Fruit fly (Drosophila melanogaster) whole organism, embryonic: ENCODE results near the gene spz3.

Experiments used
- Ada2b ChIP-seq: fragments of 200-800 bp; sonication (Bioruptor generic); IDR thresholded peaks from 2 replicates; pipeline ENCODE4 v1.3.6; 2022; ENCODE audit warnings: missing biosample characterization, missing genetic modification characterization
- C15 ChIP-seq: fragments of 200-800 bp; sonication (Bioruptor generic); IDR thresholded peaks from 3 replicates; pipeline ENCODE4 v1.3.6; 2022; ENCODE audit warnings: missing biosample characterization, missing genetic modification characterization
- CG10321 ChIP-seq: fragments of 200-800 bp; sonication (Bioruptor generic); IDR thresholded peaks from 2 replicates; pipeline ENCODE4 v1.3.6; 2022; ENCODE audit warnings: missing biosample characterization, missing genetic modification characterization
- CG10366 ChIP-seq: fragments of 200-800 bp; sonication (Bioruptor generic); IDR thresholded peaks from 2 replicates; pipeline ENCODE4 v1.3.6; 2022; ENCODE audit warnings: missing biosample characterization, missing genetic modification characterization
- CG10959 ChIP-seq: fragments of 200-800 bp; sonication (Bioruptor generic); IDR thresholded peaks from 2 replicates; pipeline ENCODE4 v1.3.6; 2022; ENCODE audit warnings: missing biosample characterization, missing genetic modification characterization
- CG11247 ChIP-seq: fragments of 200-800 bp; sonication (Bioruptor generic); IDR thresholded peaks from 2 replicates; pipeline ENCODE4 v1.3.6; 2022; ENCODE audit warnings: missing biosample characterization, missing genetic modification characterization
- CG11695 ChIP-seq: fragments of 200-800 bp; sonication (Bioruptor generic); IDR thresholded peaks from 3 replicates; pipeline ENCODE4 v1.3.6; 2022; ENCODE audit warnings: missing biosample characterization, missing genetic modification characterization
- CG12391 ChIP-seq: fragments of 200-800 bp; sonication (Bioruptor generic); optimal IDR thresholded peaks from 3 replicates; lab custom pipeline; 2018; ENCODE audit warnings: missing biosample characterization, mild to moderate bottlenecking, missing genetic modification characterization, moderate library complexity
- CG13624 ChIP-seq: fragments of 200-800 bp; sonication (Bioruptor generic); optimal IDR thresholded peaks from 2 replicates; lab custom pipeline; 2016; ENCODE audit warnings: missing biosample characterization, missing genetic modification characterization
- CG13775 ChIP-seq: fragments of 200-800 bp; sonication (Bioruptor generic); optimal IDR thresholded peaks from 3 replicates; lab custom pipeline; 2017; ENCODE audit warnings: missing biosample characterization, mild to moderate bottlenecking, missing genetic modification characterization
- CG16815 ChIP-seq: fragments of 200-800 bp; sonication (Bioruptor generic); optimal IDR thresholded peaks from 3 replicates; lab custom pipeline; 2017; ENCODE audit warnings: missing biosample characterization, mild to moderate bottlenecking, missing genetic modification characterization
- CG30403 ChIP-seq: fragments of 200-800 bp; sonication (Bioruptor generic); optimal IDR thresholded peaks from 3 replicates; lab custom pipeline; 2016; ENCODE audit warnings: missing biosample characterization, missing genetic modification characterization
- CG31365 ChIP-seq: fragments of 200-800 bp; sonication (Bioruptor generic); optimal IDR thresholded peaks from 2 replicates; lab custom pipeline; 2018; ENCODE audit warnings: missing biosample characterization, mild to moderate bottlenecking, missing genetic modification characterization
- CG31441 ChIP-seq: fragments of 200-800 bp; sonication (Bioruptor generic); IDR thresholded peaks from 2 replicates; pipeline ENCODE4 v1.3.6; 2022; ENCODE audit warnings: missing biosample characterization, missing genetic modification characterization
- CG32532 ChIP-seq: fragments of 200-800 bp; sonication (Bioruptor generic); IDR thresholded peaks from 2 replicates; pipeline ENCODE4 v1.3.6; 2022; ENCODE audit warnings: missing biosample characterization, missing genetic modification characterization
- CG32772 ChIP-seq: fragments of 200-800 bp; sonication (Bioruptor generic); IDR thresholded peaks from 2 replicates; pipeline ENCODE4 v1.3.6; 2022; ENCODE audit warnings: missing biosample characterization, missing genetic modification characterization
- CG4424 ChIP-seq: fragments of 200-800 bp; sonication (Bioruptor generic); optimal IDR thresholded peaks from 3 replicates; lab custom pipeline; 2016; ENCODE audit warnings: missing biosample characterization, missing genetic modification characterization
- CG5180 ChIP-seq: fragments of 200-800 bp; sonication (Bioruptor generic); optimal IDR thresholded peaks from 3 replicates; lab custom pipeline; 2017; ENCODE audit warnings: missing biosample characterization, missing genetic modification characterization, mild to moderate bottlenecking, moderate library complexity, missing genetic modification reagents
- CG6654 ChIP-seq: fragments of 200-800 bp; sonication (Bioruptor generic); optimal IDR thresholded peaks from 2 replicates; lab custom pipeline; 2017; ENCODE audit warnings: missing biosample characterization, mild to moderate bottlenecking, missing genetic modification characterization
- CG6813 ChIP-seq: fragments of 200-800 bp; sonication (Bioruptor generic); optimal IDR thresholded peaks from 2 replicates; lab custom pipeline; 2017; ENCODE audit warnings: missing biosample characterization, missing genetic modification characterization, mild to moderate bottlenecking, moderate library complexity, missing genetic modification reagents
- CG7786 ChIP-seq: fragments of 200-800 bp; sonication (Bioruptor generic); optimal IDR thresholded peaks from 2 replicates; lab custom pipeline; 2016; ENCODE audit warnings: missing biosample characterization, missing genetic modification characterization
- CG8388 ChIP-seq: fragments of 200-800 bp; sonication (Bioruptor generic); optimal IDR thresholded peaks from 2 replicates; lab custom pipeline; 2019; ENCODE audit warnings: missing biosample characterization, mild to moderate bottlenecking, missing genetic modification characterization, moderate library complexity
- Ets97D ChIP-seq: fragments of 200-800 bp; sonication (Bioruptor generic); optimal IDR thresholded peaks from 3 replicates; lab custom pipeline; 2016; ENCODE audit warnings: missing biosample characterization, missing genetic modification characterization
- HLH3B ChIP-seq: fragments of 200-800 bp; sonication (Bioruptor generic); IDR thresholded peaks from 2 replicates; pipeline ENCODE4 v1.3.6; 2022; ENCODE audit warnings: missing biosample characterization, missing genetic modification characterization
- Hr3 ChIP-seq: fragments of 200-800 bp; sonication (Bioruptor generic); optimal IDR thresholded peaks from 3 replicates; lab custom pipeline; 2016; ENCODE audit warnings: missing biosample characterization, missing genetic modification characterization
- Hr51 ChIP-seq, 2 experiments: fragments of 200-800 bp; sonication (Bioruptor generic); optimal IDR thresholded peaks; 2 replicates in 1 of 2; 3 replicates in 1 of 2; lab custom pipeline; 2016 to 2018; ENCODE audit warnings: missing biosample characterization in 2 of 2, missing genetic modification characterization in 2 of 2, mild to moderate bottlenecking in 1 of 2, moderate library complexity in 1 of 2
- Lhr ChIP-seq: fragments of 200-800 bp; sonication (Bioruptor generic); optimal IDR thresholded peaks from 3 replicates; lab custom pipeline; 2017; ENCODE audit warnings: mild to moderate bottlenecking, missing biosample characterization, missing genetic modification reagents, missing genetic modification characterization
- MTF-1 ChIP-seq: fragments of 200-800 bp; sonication (Bioruptor generic); optimal IDR thresholded peaks from 2 replicates; lab custom pipeline; 2018; ENCODE audit warnings: missing biosample characterization, mild to moderate bottlenecking, missing genetic modification characterization, borderline replicate concordance
- Mes4 ChIP-seq: fragments of 200-800 bp; sonication (Bioruptor generic); optimal IDR thresholded peaks from 2 replicates; lab custom pipeline; 2016; ENCODE audit warnings: missing biosample characterization, missing genetic modification characterization
- Myb ChIP-seq: fragments of 200-800 bp; sonication (Bioruptor generic); optimal IDR thresholded peaks from 2 replicates; lab custom pipeline; 2016; ENCODE audit warnings: missing biosample characterization, missing genetic modification characterization
- PHDP ChIP-seq: fragments of 200-800 bp; sonication (Bioruptor generic); optimal IDR thresholded peaks from 3 replicates; lab custom pipeline; 2018; ENCODE audit warnings: missing biosample characterization, mild to moderate bottlenecking, missing genetic modification characterization, moderate library complexity
- Spps ChIP-seq: fragments of 200-800 bp; sonication (Bioruptor generic); optimal IDR thresholded peaks from 2 replicates; lab custom pipeline; 2018; ENCODE audit warnings: missing biosample characterization, mild to moderate bottlenecking, missing genetic modification characterization
- Taf1 ChIP-seq: fragments of 200-800 bp; sonication (Bioruptor generic); IDR thresholded peaks from 2 replicates; pipeline ENCODE4 v1.3.6; 2022; ENCODE audit warnings: missing biosample characterization, missing genetic modification characterization
- abd-A ChIP-seq: fragments of 200-800 bp; sonication (Bioruptor generic); optimal IDR thresholded peaks from 3 replicates; lab custom pipeline; 2019; ENCODE audit warnings: missing biosample characterization, mild to moderate bottlenecking, missing genetic modification characterization, moderate library complexity
- ash1 ChIP-seq: fragments of 200-800 bp; sonication (Bioruptor generic); optimal IDR thresholded peaks from 2 replicates; lab custom pipeline; 2018; ENCODE audit warnings: missing biosample characterization, mild to moderate bottlenecking, missing genetic modification characterization
- az2 ChIP-seq: fragments of 200-800 bp; sonication (Bioruptor generic); optimal IDR thresholded peaks from 3 replicates; lab custom pipeline; 2016; ENCODE audit warnings: missing biosample characterization, missing genetic modification characterization
- gce ChIP-seq: fragments of 200-800 bp; sonication (Bioruptor generic); IDR thresholded peaks from 3 replicates; pipeline ENCODE4 v1.3.6; 2022; ENCODE audit warnings: missing biosample characterization, missing genetic modification characterization
- h ChIP-seq: fragments of >200 bp; optimal IDR thresholded peaks from 2 replicates; lab custom pipeline; 2017
- ham ChIP-seq: fragments of 200-800 bp; sonication (Bioruptor generic); IDR thresholded peaks from 2 replicates; pipeline ENCODE4 v1.3.6; 2022; ENCODE audit warnings: missing biosample characterization, missing genetic modification characterization
- hbn ChIP-seq: fragments of 200-800 bp; sonication (Bioruptor generic); IDR thresholded peaks from 2 replicates; pipeline ENCODE4 v1.3.6; 2022; ENCODE audit warnings: missing biosample characterization, missing genetic modification characterization; ENCODE audit not compliant: partially characterized antibody
- hth ChIP-seq: fragments of >200 bp; optimal IDR thresholded peaks from 2 replicates; lab custom pipeline; 2017; ENCODE audit warnings: inconsistent platforms
- odd ChIP-seq: fragments of 200-800 bp; sonication (Bioruptor generic); optimal IDR thresholded peaks from 2 replicates; lab custom pipeline; 2017; ENCODE audit warnings: missing biosample characterization, mild to moderate bottlenecking, missing genetic modification characterization
- pb ChIP-seq: fragments of 200-800 bp; sonication (Bioruptor generic); optimal IDR thresholded peaks from 3 replicates; lab custom pipeline; 2016; ENCODE audit warnings: missing biosample characterization, missing genetic modification characterization
- pum ChIP-seq: fragments of 200-800 bp; sonication (Bioruptor generic); optimal IDR thresholded peaks from 2 replicates; lab custom pipeline; 2016; ENCODE audit warnings: missing biosample characterization, missing genetic modification characterization
- slbo ChIP-seq: fragments of 200-800 bp; sonication (Bioruptor generic); IDR thresholded peaks from 2 replicates; pipeline ENCODE4 v1.3.6; 2022; ENCODE audit warnings: missing biosample characterization, missing genetic modification characterization
- so ChIP-seq: fragments of 200-800 bp; sonication (Bioruptor generic); IDR thresholded peaks from 3 replicates; pipeline ENCODE4 v1.3.6; 2022; ENCODE audit warnings: missing biosample characterization, missing genetic modification characterization
- sqz ChIP-seq: fragments of 200-800 bp; sonication (Bioruptor generic); optimal IDR thresholded peaks from 3 replicates; lab custom pipeline; 2018; ENCODE audit warnings: missing biosample characterization, mild to moderate bottlenecking, missing genetic modification characterization
- stc ChIP-seq: fragments of 200-800 bp; sonication (Bioruptor generic); IDR thresholded peaks from 2 replicates; pipeline ENCODE4 v1.3.6; 2022; ENCODE audit warnings: missing biosample characterization, missing genetic modification characterization
- stwl ChIP-seq: fragments of 200-800 bp; sonication (Bioruptor generic); optimal IDR thresholded peaks from 3 replicates; lab custom pipeline; 2018; ENCODE audit warnings: missing biosample characterization, mild to moderate bottlenecking, missing genetic modification characterization, moderate library complexity
- trem ChIP-seq: fragments of 200-800 bp; optimal IDR thresholded peaks from 3 replicates; lab custom pipeline; 2019; ENCODE audit warnings: missing biosample characterization, mild to moderate bottlenecking, missing genetic modification characterization, moderate library complexity
- tup ChIP-seq: fragments of 200-800 bp; sonication (Bioruptor generic); optimal IDR thresholded peaks from 2 replicates; lab custom pipeline; 2016; ENCODE audit warnings: missing biosample characterization, mild to moderate bottlenecking, missing genetic modification characterization, moderate library complexity
- zfh2 ChIP-seq: fragments of 200-800 bp; sonication (Bioruptor generic); optimal IDR thresholded peaks from 2 replicates; lab custom pipeline; 2016; ENCODE audit warnings: missing biosample characterization, missing genetic modification characterization

spz3 gene

DNA sequence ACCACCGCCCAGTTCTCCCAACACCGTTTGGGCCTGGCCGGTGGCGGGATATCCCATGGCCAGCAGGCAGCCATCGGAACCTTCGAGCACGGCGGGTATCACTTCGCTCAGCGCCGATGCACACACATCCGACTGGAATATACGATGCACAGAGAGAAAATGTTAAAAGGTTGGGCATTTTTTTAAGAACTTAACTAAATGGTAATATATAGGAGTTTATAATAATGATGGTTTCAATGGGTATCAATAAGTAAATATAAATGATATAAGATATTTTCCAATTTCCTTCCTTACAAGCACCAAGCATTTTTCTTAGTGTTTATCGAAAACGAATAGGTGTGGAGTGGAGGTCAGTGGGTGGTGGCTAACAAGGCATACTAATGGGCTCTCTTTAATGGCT, 27.7 kb downstream of the spz3 start (continued):
- peak in 1 of 2 experiments; percentile 56 for TF ChIP-seq Hr51 (GFP tag; optimal IDR thresholded peaks at IDR 0.05; lab: Kevin White, UChicago)
- no peak for TF ChIP-seq CG31365
- no peak for TF ChIP-seq Ets97D (GFP tag; lab: Kevin White, UChicago)
- no peak for TF ChIP-seq CG32772 (GFP tag; lab: Robert Waterston, UW)
- TF ChIP-seq CG7786, result no peak
- peak; percentile 43 for TF ChIP-seq PHDP (tag; lab: Kevin White, UChicago)
- TF ChIP-seq zfh2 (GFP tag; lab: Kevin White, UChicago), result no peak
- TF ChIP-seq CG11247 (GFP tag; lab: Robert Waterston, UW), result no peak
- TF ChIP-seq CG5180 (GFP tag; lab: Kevin White, UChicago), result no peak
- TF ChIP-seq ham (GFP tag; lab: Robert Waterston, UW), result no peak
- TF ChIP-seq abd-A (tag; lab: Kevin White, UChicago), result no peak
- TF ChIP-seq C15 (GFP tag; lab: Robert Waterston, UW), result no peak
- TF ChIP-seq Myb (GFP tag; lab: Kevin White, UChicago), result no peak
- peak; percentile 34 for TF ChIP-seq CG30403 (GFP tag; lab: Kevin White, UChicago)
- no peak for TF ChIP-seq pum (GFP tag; lab: Kevin White, UChicago)
- TF ChIP-seq CG13775 (GFP tag; lab: Kevin White, UChicago), result no peak
- no peak for TF ChIP-seq h (lab: Kevin White, UChicago)
- TF ChIP-seq Lhr (GFP tag; lab: Kevin White, UChicago), result no peak
- TF ChIP-seq ash1 (GFP tag; lab: Kevin White, UChicago), result no peak
- TF ChIP-seq Taf1 (GFP tag; lab: Robert Waterston, UW), result no peak
- TF ChIP-seq CG10366 (GFP tag; lab: Robert Waterston, UW), result no peak
- peak; percentile 19; the same call in 1 of the 2 replicates for TF ChIP-seq slbo (GFP tag; lab: Robert Waterston, UW)
- TF ChIP-seq pb (GFP tag; lab: Kevin White, UChicago), result no peak
- no peak for TF ChIP-seq Spps (tag; lab: Kevin White, UChicago)
- peak; percentile 68 for TF ChIP-seq CG31441 (GFP tag; lab: Robert Waterston, UW)
- 0 out of 2 replicates have a peak, but pooled peaks have one; percentile 16 for TF ChIP-seq Ada2b (GFP tag; lab: Robert Waterston, UW)
- TF ChIP-seq CG10959 (GFP tag; lab: Robert Waterston, UW), result no peak
- 0 out of 3 replicates have a peak, but pooled peaks have one; percentile 9 for TF ChIP-seq CG11695 (GFP tag; lab: Robert Waterston, UW)
- no peak for TF ChIP-seq hth (lab: Kevin White, UChicago)
- TF ChIP-seq Mes4 (GFP tag; lab: Kevin White, UChicago), result no peak
- no peak for TF ChIP-seq hbn (GFP tag; lab: Robert Waterston, UW)
- peak; percentile 35; the same call in 1 of the 2 replicates for TF ChIP-seq CG32532 (GFP tag; lab: Robert Waterston, UW)
- TF ChIP-seq so (GFP tag; lab: Robert Waterston, UW), result no peak
- TF ChIP-seq CG10321 (GFP tag; lab: Robert Waterston, UW), result no peak
- TF ChIP-seq CG6654 (GFP tag; lab: Kevin White, UChicago), result no peak
- peak; percentile 22 for TF ChIP-seq az2 (GFP tag; lab: Kevin White, UChicago)
- peak; percentile 52 for TF ChIP-seq HLH3B (GFP tag; lab: Robert Waterston, UW)
- peak; percentile 10 for TF ChIP-seq trem (tag; lab: Kevin White, UChicago)
- TF ChIP-seq CG16815 (GFP tag; lab: Kevin White, UChicago), result peak; percentile 19
- no peak for TF ChIP-seq CG13624 (GFP tag; lab: Kevin White, UChicago)
- TF ChIP-seq CG12391 (tag; lab: Kevin White, UChicago), result peak; percentile 39
- peak; percentile 22 for TF ChIP-seq CG6813 (GFP tag; lab: Kevin White, UChicago)
- TF ChIP-seq CG8388, result peak; percentile 28
- no peak for TF ChIP-seq odd (GFP tag; lab: Kevin White, UChicago)
- TF ChIP-seq CG4424 (GFP tag; lab: Kevin White, UChicago), result no peak
- no peak for TF ChIP-seq sqz (GFP tag; lab: Kevin White, UChicago)
- TF ChIP-seq tup (GFP tag; lab: Kevin White, UChicago), result no peak
- no peak for TF ChIP-seq Hr3
- peak; percentile 28; the same call in 1 of the 2 replicates for TF ChIP-seq stc
- no peak for TF ChIP-seq gce (GFP tag; lab: Robert Waterston, UW)
- TF ChIP-seq MTF-1 (GFP tag; lab: Kevin White, UChicago), result no peak
- no peak for TF ChIP-seq stwl (tag; lab: Kevin White, UChicago)
